Fruit fly (Drosophila melanogaster) whole organism, embryonic: ENCODE measurements around the gene CG45045.

ENCODE experiments used
- B-H1 ChIP-seq: fragments of 200-800 bp; sonication (Bioruptor generic); IDR thresholded peaks from 3 replicates; pipeline ENCODE4 v1.3.6; 2022; ENCODE audit warnings: missing biosample characterization, missing genetic modification characterization
- Blimp-1 ChIP-seq: fragments of 200-800 bp; sonication (Bioruptor generic); optimal IDR thresholded peaks from 3 replicates; lab custom pipeline; 2018; ENCODE audit warnings: missing biosample characterization, missing genetic modification characterization, mild to moderate bottlenecking, moderate library complexity, missing genetic modification reagents
- CG10209 ChIP-seq: fragments of 200-800 bp; sonication (Bioruptor generic); optimal IDR thresholded peaks from 3 replicates; lab custom pipeline; 2017; ENCODE audit warnings: missing biosample characterization, mild to moderate bottlenecking, missing genetic modification characterization, missing genetic modification reagents
- CG10979 ChIP-seq: fragments of 200-800 bp; sonication (Bioruptor generic); optimal IDR thresholded peaks from 2 replicates; lab custom pipeline; 2018; ENCODE audit warnings: missing biosample characterization, mild to moderate bottlenecking, missing genetic modification characterization, moderate library complexity
- CG11560 ChIP-seq: fragments of 200-800 bp; sonication (Bioruptor generic); IDR thresholded peaks from 3 replicates; pipeline ENCODE4 v1.3.6; 2022; ENCODE audit warnings: missing biosample characterization, missing genetic modification characterization
- CG12744 ChIP-seq: fragments of 200-800 bp; sonication (Bioruptor generic); optimal IDR thresholded peaks from 2 replicates; lab custom pipeline; 2016; ENCODE audit warnings: missing biosample characterization, missing genetic modification characterization
- CG15073 ChIP-seq: fragments of 200-800 bp; sonication (Bioruptor generic); optimal IDR thresholded peaks from 2 replicates; lab custom pipeline; 2016; ENCODE audit warnings: missing biosample characterization, missing genetic modification characterization
- CG1529 ChIP-seq: fragments of 200-800 bp; sonication (Bioruptor generic); optimal IDR thresholded peaks from 3 replicates; lab custom pipeline; 2018; ENCODE audit warnings: missing biosample characterization, missing genetic modification characterization
- CG16779 ChIP-seq: fragments of 200-800 bp; sonication (Bioruptor generic); IDR thresholded peaks from 2 replicates; pipeline ENCODE4 v1.3.6; 2022; ENCODE audit warnings: missing biosample characterization, missing genetic modification characterization
- CG18011 ChIP-seq: fragments of 200-800 bp; sonication (Bioruptor generic); optimal IDR thresholded peaks from 2 replicates; lab custom pipeline; 2017; ENCODE audit warnings: missing biosample characterization, missing genetic modification characterization, mild to moderate bottlenecking, moderate library complexity, missing genotype
- CG2712 ChIP-seq: fragments of 200-800 bp; optimal IDR thresholded peaks from 3 replicates; lab custom pipeline; 2019; ENCODE audit warnings: missing biosample characterization, mild to moderate bottlenecking, missing genetic modification characterization, moderate library complexity
- CG3163 ChIP-seq: fragments of 200-800 bp; sonication (Bioruptor generic); optimal IDR thresholded peaks from 3 replicates; lab custom pipeline; 2016; ENCODE audit warnings: missing biosample characterization, missing genetic modification characterization
- CG32772 ChIP-seq: fragments of 200-800 bp; sonication (Bioruptor generic); IDR thresholded peaks from 2 replicates; pipeline ENCODE4 v1.3.6; 2022; ENCODE audit warnings: missing biosample characterization, missing genetic modification characterization
- CG34376 ChIP-seq: fragments of 200-800 bp; sonication (Bioruptor generic); optimal IDR thresholded peaks from 2 replicates; lab custom pipeline; 2018; ENCODE audit warnings: missing biosample characterization, mild to moderate bottlenecking, missing genetic modification characterization
- CG5180 ChIP-seq: fragments of 200-800 bp; sonication (Bioruptor generic); optimal IDR thresholded peaks from 3 replicates; lab custom pipeline; 2017; ENCODE audit warnings: missing biosample characterization, missing genetic modification characterization, mild to moderate bottlenecking, moderate library complexity, missing genetic modification reagents
- CG5953 ChIP-seq: fragments of 200-800 bp; sonication (Bioruptor generic); IDR thresholded peaks from 2 replicates; pipeline ENCODE4 v1.3.6; 2022; ENCODE audit warnings: missing biosample characterization, missing genetic modification characterization
- CG6854 ChIP-seq: fragments of 200-800 bp; sonication (Bioruptor generic); optimal IDR thresholded peaks from 3 replicates; lab custom pipeline; 2017; ENCODE audit warnings: missing biosample characterization, mild to moderate bottlenecking, missing genetic modification characterization
- CG7745 ChIP-seq: fragments of 200-800 bp; sonication (Bioruptor generic); optimal IDR thresholded peaks from 2 replicates; lab custom pipeline; 2018; ENCODE audit warnings: missing biosample characterization, mild to moderate bottlenecking, missing genetic modification characterization, moderate library complexity
- CG7963 ChIP-seq: fragments of 200-800 bp; sonication (Bioruptor generic); IDR thresholded peaks from 3 replicates; pipeline ENCODE4 v1.3.6; 2022; ENCODE audit warnings: missing biosample characterization, missing genetic modification characterization; ENCODE audit not compliant: partially characterized antibody
- CG8359 ChIP-seq: fragments of 200-800 bp; sonication (Bioruptor generic); optimal IDR thresholded peaks from 2 replicates; lab custom pipeline; 2017; ENCODE audit warnings: missing biosample characterization, mild to moderate bottlenecking, missing genetic modification characterization, borderline replicate concordance
- CG9727 ChIP-seq: fragments of 200-800 bp; sonication (Bioruptor generic); optimal IDR thresholded peaks from 3 replicates; lab custom pipeline; 2017; ENCODE audit warnings: missing biosample characterization, mild to moderate bottlenecking, missing genetic modification characterization
- CoRest ChIP-seq: fragments of 200-800 bp; sonication (Bioruptor generic); optimal IDR thresholded peaks from 3 replicates; lab custom pipeline; 2018; ENCODE audit warnings: missing biosample characterization, mild to moderate bottlenecking, missing genetic modification characterization, moderate library complexity
- Eip74EF ChIP-seq, 2 experiments: fragments of 200-800 bp in 1 of 2; fragments of >200 bp in 1 of 2; sonication (Bioruptor generic) in 1 of 2; optimal IDR thresholded peaks; 2 replicates each; lab custom pipeline; 2017 to 2019; ENCODE audit warnings: missing biosample characterization in 2 of 2, missing genetic modification characterization in 2 of 2, mild to moderate bottlenecking in 1 of 2, moderate library complexity in 1 of 2
- Elba2 ChIP-seq: fragments of 200-800 bp; sonication (Bioruptor generic); optimal IDR thresholded peaks from 3 replicates; lab custom pipeline; 2016; ENCODE audit warnings: missing biosample characterization, missing genetic modification characterization
- Fer3 ChIP-seq: fragments of 200-800 bp; sonication (Bioruptor generic); optimal IDR thresholded peaks from 2 replicates; lab custom pipeline; 2018; ENCODE audit warnings: missing biosample characterization, mild to moderate bottlenecking, missing genetic modification characterization, moderate library complexity
- Mes4 ChIP-seq: fragments of 200-800 bp; sonication (Bioruptor generic); optimal IDR thresholded peaks from 2 replicates; lab custom pipeline; 2016; ENCODE audit warnings: missing biosample characterization, missing genetic modification characterization
- Taf1 ChIP-seq: fragments of 200-800 bp; sonication (Bioruptor generic); IDR thresholded peaks from 2 replicates; pipeline ENCODE4 v1.3.6; 2022; ENCODE audit warnings: missing biosample characterization, missing genetic modification characterization
- Trl ChIP-seq, 3 experiments: fragments of >200 bp in 2 of 3; fragments of 200-800 bp in 1 of 3; sonication (Bioruptor generic) in 1 of 3; optimal IDR thresholded peaks; 2 replicates in 1 of 3; 3 replicates in 2 of 3; lab custom pipeline; 2016 to 2017; ENCODE audit warnings: missing biosample characterization in 1 of 3, missing genetic modification characterization in 1 of 3
- Usf ChIP-seq: fragments of 200-800 bp; sonication (Bioruptor generic); optimal IDR thresholded peaks from 2 replicates; lab custom pipeline; 2017; ENCODE audit warnings: missing genotype, missing biosample characterization, missing genetic modification characterization
- YL-1 ChIP-seq: fragments of 200-800 bp; sonication (Bioruptor generic); optimal IDR thresholded peaks from 3 replicates; lab custom pipeline; 2017; ENCODE audit warnings: missing biosample characterization, mild to moderate bottlenecking, missing genetic modification characterization
- ara ChIP-seq: fragments of 200-800 bp; sonication (Bioruptor generic); IDR thresholded peaks from 2 replicates; pipeline ENCODE4 v1.3.6; 2022; ENCODE audit warnings: missing biosample characterization, missing genetic modification characterization
- btn ChIP-seq: fragments of 200-800 bp; sonication (Bioruptor generic); optimal IDR thresholded peaks from 2 replicates; lab custom pipeline; 2016; ENCODE audit warnings: missing biosample characterization, missing genetic modification characterization
- croc ChIP-seq: fragments of 200-800 bp; sonication (Bioruptor generic); conservative IDR thresholded peaks from 3 replicates; pipeline ENCODE4 v1.3.6; 2022; ENCODE audit warnings: missing biosample characterization, missing genetic modification characterization
- en ChIP-seq: fragments of 200-800 bp; sonication (Bioruptor generic); optimal IDR thresholded peaks from 2 replicates; lab custom pipeline; 2016; ENCODE audit warnings: missing biosample characterization, missing genetic modification characterization
- ham ChIP-seq: fragments of 200-800 bp; sonication (Bioruptor generic); IDR thresholded peaks from 2 replicates; pipeline ENCODE4 v1.3.6; 2022; ENCODE audit warnings: missing biosample characterization, missing genetic modification characterization
- insv ChIP-seq, 2 experiments: fragments of 200-800 bp; sonication (Bioruptor generic); optimal IDR thresholded peaks; 3 replicates each; lab custom pipeline; 2016 to 2018; ENCODE audit warnings: missing biosample characterization in 2 of 2, missing genetic modification characterization in 2 of 2
- jumu ChIP-seq: fragments of 200-800 bp; sonication (Bioruptor generic); optimal IDR thresholded peaks from 3 replicates; lab custom pipeline; 2016; ENCODE audit warnings: missing biosample characterization, missing genetic modification characterization
- kni ChIP-seq: fragments of 200-800 bp; sonication (Bioruptor generic); optimal IDR thresholded peaks from 3 replicates; lab custom pipeline; 2017; ENCODE audit warnings: mild to moderate bottlenecking, missing biosample characterization, missing genetic modification reagents, missing genetic modification characterization
- lbe ChIP-seq: fragments of 200-800 bp; sonication (Bioruptor generic); optimal IDR thresholded peaks from 2 replicates; lab custom pipeline; 2016; ENCODE audit warnings: missing biosample characterization, mild to moderate bottlenecking, missing genetic modification characterization
- mld ChIP-seq: fragments of 200-800 bp; sonication (Bioruptor generic); IDR thresholded peaks from 3 replicates; pipeline ENCODE4 v1.3.6; 2022; ENCODE audit warnings: missing biosample characterization, missing genetic modification characterization; ENCODE audit not compliant: partially characterized antibody
- oc ChIP-seq: fragments of 200-800 bp; sonication (Bioruptor generic); optimal IDR thresholded peaks from 2 replicates; lab custom pipeline; 2018; ENCODE audit warnings: missing biosample characterization, mild to moderate bottlenecking, missing genetic modification characterization, moderate library complexity
- onecut ChIP-seq: fragments of 200-800 bp; sonication (Bioruptor generic); IDR thresholded peaks from 2 replicates; pipeline ENCODE4 v1.3.6; 2022; ENCODE audit warnings: missing biosample characterization, missing genetic modification characterization
- pb ChIP-seq: fragments of 200-800 bp; sonication (Bioruptor generic); optimal IDR thresholded peaks from 3 replicates; lab custom pipeline; 2016; ENCODE audit warnings: missing biosample characterization, missing genetic modification characterization
- repo ChIP-seq: fragments of 200-800 bp; sonication (Bioruptor generic); optimal IDR thresholded peaks from 2 replicates; lab custom pipeline; 2016; ENCODE audit warnings: missing biosample characterization, missing genetic modification characterization
- ro ChIP-seq: fragments of 200-800 bp; sonication (Bioruptor generic); IDR thresholded peaks from 2 replicates; pipeline ENCODE4 v1.3.6; 2022; ENCODE audit warnings: missing biosample characterization, missing genetic modification characterization
- row ChIP-seq: fragments of 200-800 bp; sonication (Bioruptor generic); IDR thresholded peaks from 3 replicates; pipeline ENCODE4 v1.3.6; 2022; ENCODE audit warnings: missing biosample characterization, missing genetic modification characterization
- shn ChIP-seq: fragments of 200-800 bp; sonication (Bioruptor generic); optimal IDR thresholded peaks from 3 replicates; lab custom pipeline; 2016; ENCODE audit warnings: missing biosample characterization, missing genetic modification characterization
- so ChIP-seq: fragments of 200-800 bp; sonication (Bioruptor generic); IDR thresholded peaks from 3 replicates; pipeline ENCODE4 v1.3.6; 2022; ENCODE audit warnings: missing biosample characterization, missing genetic modification characterization
- tap ChIP-seq: fragments of 200-800 bp; optimal IDR thresholded peaks from 3 replicates; lab custom pipeline; 2019; ENCODE audit warnings: missing biosample characterization, mild to moderate bottlenecking, missing genetic modification characterization, moderate library complexity
- tll ChIP-seq, 2 experiments: fragments of 200-800 bp in 1 of 2; fragments of >200 bp in 1 of 2; sonication (Bioruptor generic) in 1 of 2; optimal IDR thresholded peaks; 2 replicates each; lab custom pipeline; 2017 to 2019; ENCODE audit warnings: missing biosample characterization in 2 of 2, missing genetic modification characterization in 2 of 2, mild to moderate bottlenecking in 1 of 2, moderate library complexity in 1 of 2
- toy ChIP-seq: fragments of 200-800 bp; sonication (Bioruptor generic); IDR thresholded peaks from 2 replicates; pipeline ENCODE4 v1.3.6; 2022; ENCODE audit warnings: missing biosample characterization, missing genetic modification characterization

CG45045 gene

DNA sequence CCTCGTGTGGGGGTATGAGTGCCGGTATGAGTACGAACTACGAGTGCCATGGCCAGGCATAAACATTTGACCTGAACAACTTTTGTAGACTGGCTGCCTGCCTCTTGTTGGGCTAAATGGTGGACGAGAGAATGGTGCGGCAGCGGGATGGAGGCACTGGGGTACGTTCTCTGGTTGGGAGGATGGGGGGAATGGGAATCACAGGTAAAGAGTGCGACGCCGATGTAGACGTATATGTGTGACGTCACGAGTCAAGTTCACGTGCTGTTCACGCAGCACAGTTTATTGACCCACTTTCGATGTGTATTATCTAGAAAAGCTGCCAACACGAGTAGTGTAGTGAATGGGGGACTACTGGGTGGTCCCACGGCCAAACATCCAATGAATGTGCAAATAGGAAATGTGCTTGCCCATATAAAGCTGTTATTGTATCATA is 39.6 kb downstream of the CG45045 start (continued):
- TF ChIP-seq croc (no peak), Usf (no peak), CG6854 (GFP tag; lab: Kevin White, UChicago) (no peak), CG15073 (GFP tag; lab: Kevin White, UChicago) (no peak), Eip74EF (GFP tag; optimal IDR thresholded peaks at IDR 0.05; lab: Kevin White, UChicago) (peak in 1 of 2 experiments; percentile 24), CG3163 (no peak), Elba2 (no peak), CG32772 (GFP tag; lab: Robert Waterston, UW) (no peak), CG1529 (no peak), B-H1 (no peak), CG2712 (no peak), CG5180 (GFP tag; lab: Kevin White, UChicago) (peak; percentile 44), onecut (GFP tag; lab: Robert Waterston, UW) (no peak), insv (GFP tag; optimal IDR thresholded peaks at IDR 0.05; lab: Kevin White, UChicago) (no peak), CG5953 (no peak), YL-1 (GFP tag; lab: Kevin White, UChicago) (no peak), tap (tag; lab: Kevin White, UChicago) (peak; percentile 4), CG11560 (tag; lab: Robert Waterston, UW) (no peak), Trl (optimal IDR thresholded peaks at IDR 0.05; lab: Kevin White, UChicago) (no peak), Trl (GFP tag; optimal IDR thresholded peaks at IDR 0.05; lab: Kevin White, UChicago) (no peak), ham (GFP tag; lab: Robert Waterston, UW) (no peak), CG34376 (no peak), Mes4 (GFP tag; lab: Kevin White, UChicago) (no peak), CG10979 (tag; lab: Kevin White, UChicago) (no peak), CG18011 (GFP tag; lab: Kevin White, UChicago) (no peak), row (GFP tag; lab: Robert Waterston, UW) (no peak), tll (GFP tag; optimal IDR thresholded peaks at IDR 0.05; lab: Kevin White, UChicago) (no peak), toy (GFP tag; lab: Robert Waterston, UW) (no peak), CG7745 (tag; lab: Kevin White, UChicago) (no peak), CG10209 (GFP tag; lab: Kevin White, UChicago) (no peak), Taf1 (GFP tag; lab: Robert Waterston, UW) (no peak), CG16779 (GFP tag; lab: Robert Waterston, UW) (no peak), CG12744 (no peak), CG8359 (no peak), CG7963 (no peak), ara (GFP tag; lab: Robert Waterston, UW) (no peak), jumu (GFP tag; lab: Kevin White, UChicago) (no peak), mld (0 out of 3 replicates have a peak, but pooled peaks have one; percentile 9), Blimp-1 (GFP tag; lab: Kevin White, UChicago) (peak; percentile 9), CG9727 (GFP tag; lab: Kevin White, UChicago) (no peak), CoRest (tag; lab: Kevin White, UChicago) (no peak), oc (tag; lab: Kevin White, UChicago) (no peak), en (GFP tag; lab: Kevin White, UChicago) (no peak), shn (GFP tag; lab: Kevin White, UChicago) (peak; percentile 12), repo (GFP tag; lab: Kevin White, UChicago) (no peak), lbe (GFP tag; lab: Kevin White, UChicago) (no peak), so (GFP tag; lab: Robert Waterston, UW) (no peak), ro (no peak), btn (GFP tag; lab: Kevin White, UChicago) (no peak), kni (peak; percentile 48), pb (GFP tag; lab: Kevin White, UChicago) (no peak), Fer3 (no peak)
